Fruit fly (Drosophila melanogaster) whole organism, prepupa: ENCODE results near the gene CG13607.

Source experiments
- Blimp-1 ChIP-seq: fragments of 200-800 bp; sonication (Bioruptor generic); optimal IDR thresholded peaks from 3 replicates; lab custom pipeline; 2017; ENCODE audit warnings: missing biosample characterization, missing genetic modification characterization, mild to moderate bottlenecking, moderate library complexity, missing genetic modification reagents
- CG10631 ChIP-seq: fragments of 200-800 bp; sonication (Bioruptor generic); optimal IDR thresholded peaks from 2 replicates; lab custom pipeline; 2016; ENCODE audit warnings: missing biosample characterization, missing genetic modification characterization
- CG10669 ChIP-seq: fragments of 200-800 bp; sonication (Bioruptor generic); optimal IDR thresholded peaks from 3 replicates; lab custom pipeline; 2018; ENCODE audit warnings: missing biosample characterization, mild to moderate bottlenecking, missing genetic modification characterization, moderate library complexity
- CG11762 ChIP-seq: fragments of 200-800 bp; sonication (Bioruptor generic); optimal IDR thresholded peaks from 3 replicates; lab custom pipeline; 2016; ENCODE audit warnings: missing biosample characterization, missing genetic modification characterization; ENCODE audit not compliant: insufficient read depth
- CG11902 ChIP-seq: fragments of 200-800 bp; sonication (Bioruptor generic); optimal IDR thresholded peaks from 3 replicates; lab custom pipeline; 2016; ENCODE audit warnings: missing biosample characterization, missing genetic modification characterization
- CG15336 ChIP-seq: fragments of 200-800 bp; sonication (Bioruptor generic); IDR thresholded peaks from 2 replicates; pipeline ENCODE4 v1.3.6; 2022; ENCODE audit warnings: missing biosample characterization, missing genetic modification characterization
- CG1621 ChIP-seq: fragments of 200-800 bp; sonication (Bioruptor generic); optimal IDR thresholded peaks from 3 replicates; lab custom pipeline; 2018; ENCODE audit warnings: missing biosample characterization, mild to moderate bottlenecking, missing genetic modification characterization
- CG16779 ChIP-seq: fragments of 200-800 bp; sonication (Bioruptor generic); optimal IDR thresholded peaks from 3 replicates; lab custom pipeline; 2017; ENCODE audit warnings: missing biosample characterization, mild to moderate bottlenecking, missing genetic modification characterization
- CG3032 ChIP-seq: fragments of 200-800 bp; optimal IDR thresholded peaks from 2 replicates; lab custom pipeline; 2019; ENCODE audit warnings: missing biosample characterization, mild to moderate bottlenecking, missing genetic modification characterization, moderate library complexity
- CG31627 ChIP-seq: fragments of 200-800 bp; sonication (Bioruptor generic); optimal IDR thresholded peaks from 3 replicates; lab custom pipeline; 2016; ENCODE audit warnings: missing biosample characterization, missing genetic modification characterization
- CG32006 ChIP-seq: fragments of 200-800 bp; sonication (Bioruptor generic); optimal IDR thresholded peaks from 3 replicates; lab custom pipeline; 2017; ENCODE audit warnings: missing biosample characterization, mild to moderate bottlenecking, missing genetic modification characterization
- CG34406 ChIP-seq: fragments of 200-800 bp; sonication (Bioruptor generic); optimal IDR thresholded peaks from 3 replicates; lab custom pipeline; 2016; ENCODE audit warnings: missing biosample characterization, missing genetic modification characterization
- CG3919 ChIP-seq: fragments of 200-800 bp; sonication (Bioruptor generic); optimal IDR thresholded peaks from 3 replicates; lab custom pipeline; 2016; ENCODE audit warnings: missing biosample characterization, missing genetic modification characterization
- CG4318 ChIP-seq: fragments of 200-800 bp; sonication (Bioruptor generic); optimal IDR thresholded peaks from 3 replicates; lab custom pipeline; 2017; ENCODE audit warnings: missing biosample characterization, mild to moderate bottlenecking, missing genetic modification characterization
- CG6163 ChIP-seq: fragments of 200-800 bp; sonication (Bioruptor generic); IDR thresholded peaks from 3 replicates; pipeline ENCODE4 v1.3.6; 2022; ENCODE audit warnings: missing biosample characterization, missing genetic modification characterization
- CG6792 ChIP-seq: fragments of 200-800 bp; sonication (Bioruptor generic); optimal IDR thresholded peaks from 3 replicates; lab custom pipeline; 2016; ENCODE audit warnings: missing biosample characterization, missing genetic modification characterization
- CG6854 ChIP-seq: fragments of 200-800 bp; sonication (Bioruptor generic); optimal IDR thresholded peaks from 2 replicates; lab custom pipeline; 2017; ENCODE audit warnings: missing biosample characterization, mild to moderate bottlenecking, missing genetic modification characterization
- CG8119 ChIP-seq: fragments of 200-800 bp; sonication (Bioruptor generic); IDR thresholded peaks from 3 replicates; pipeline ENCODE4 v1.3.6; 2022; ENCODE audit warnings: missing biosample characterization, missing genetic modification characterization
- CG8319 ChIP-seq: fragments of 200-800 bp; sonication (Bioruptor generic); optimal IDR thresholded peaks from 3 replicates; lab custom pipeline; 2016; ENCODE audit warnings: missing biosample characterization, missing genetic modification characterization
- CG8632 ChIP-seq: fragments of 200-800 bp; sonication (Bioruptor generic); optimal IDR thresholded peaks from 3 replicates; lab custom pipeline; 2016; ENCODE audit warnings: missing biosample characterization, missing genetic modification characterization
- CG9139 ChIP-seq: fragments of 200-800 bp; sonication (Bioruptor generic); optimal IDR thresholded peaks from 3 replicates; lab custom pipeline; 2017; ENCODE audit warnings: missing biosample characterization, mild to moderate bottlenecking, missing genetic modification characterization
- Eip75B ChIP-seq: fragments of 200-800 bp; sonication (Bioruptor generic); optimal IDR thresholded peaks from 3 replicates; lab custom pipeline; 2016; ENCODE audit warnings: missing biosample characterization, missing genetic modification characterization
- Eip78C ChIP-seq: fragments of 200-800 bp; sonication (Bioruptor generic); peaks from one replicate; lab custom pipeline; 2016; ENCODE audit warnings: missing biosample characterization, missing genetic modification characterization
- Eip93F ChIP-seq: fragments of 200-800 bp; sonication (Bioruptor generic); optimal IDR thresholded peaks from 2 replicates; lab custom pipeline; 2016; ENCODE audit warnings: missing biosample characterization, mild to moderate bottlenecking, missing genetic modification characterization
- Ets21C ChIP-seq: fragments of 200-800 bp; sonication (Bioruptor generic); optimal IDR thresholded peaks from 3 replicates; lab custom pipeline; 2016; ENCODE audit warnings: missing biosample characterization, missing genetic modification characterization
- Ets96B ChIP-seq: fragments of 200-800 bp; optimal IDR thresholded peaks from 2 replicates; lab custom pipeline; 2019; ENCODE audit warnings: missing biosample characterization, mild to moderate bottlenecking, missing genetic modification characterization, moderate library complexity
- Gug ChIP-seq: fragments of 200-800 bp; sonication (Bioruptor generic); IDR thresholded peaks from 2 replicates; pipeline ENCODE4 v1.3.6; 2022; ENCODE audit warnings: missing biosample characterization, missing genetic modification characterization
- Hr38 ChIP-seq: sonication (Bioruptor generic); optimal IDR thresholded peaks from 2 replicates; lab custom pipeline; 2016; ENCODE audit warnings: missing biosample characterization, missing genetic modification characterization
- Hr4 ChIP-seq: fragments of 200-800 bp; sonication (Bioruptor generic); optimal IDR thresholded peaks from 3 replicates; lab custom pipeline; 2016; ENCODE audit warnings: missing biosample characterization, missing genetic modification characterization
- Lpt ChIP-seq: fragments of 200-800 bp; sonication (Bioruptor generic); optimal IDR thresholded peaks from 3 replicates; lab custom pipeline; 2016; ENCODE audit warnings: missing biosample characterization, missing genetic modification characterization
- Met ChIP-seq: fragments of 200-800 bp; sonication (Bioruptor generic); optimal IDR thresholded peaks from 3 replicates; lab custom pipeline; 2016; ENCODE audit warnings: missing biosample characterization, missing genetic modification characterization
- Smox ChIP-seq: fragments of 200-800 bp; sonication (Bioruptor generic); optimal IDR thresholded peaks from 3 replicates; lab custom pipeline; 2016; ENCODE audit warnings: missing biosample characterization, missing genetic modification characterization
- Sox14 ChIP-seq: fragments of 200-800 bp; sonication (Bioruptor generic); optimal IDR thresholded peaks from 3 replicates; lab custom pipeline; 2016; ENCODE audit warnings: missing biosample characterization, missing genetic modification characterization
- achi ChIP-seq: fragments of 200-800 bp; sonication (Bioruptor generic); optimal IDR thresholded peaks from 3 replicates; lab custom pipeline; 2016; ENCODE audit warnings: missing biosample characterization, missing genetic modification characterization
- dac ChIP-seq: fragments of 200-800 bp; sonication (Bioruptor generic); optimal IDR thresholded peaks from 2 replicates; lab custom pipeline; 2017; ENCODE audit warnings: missing biosample characterization, mild to moderate bottlenecking, missing genetic modification characterization
- eg ChIP-seq: fragments of 200-800 bp; sonication (Bioruptor generic); IDR thresholded peaks from 3 replicates; pipeline ENCODE4 v1.3.6; 2022; ENCODE audit warnings: missing biosample characterization, missing genetic modification characterization
- esn ChIP-seq: fragments of 200-800 bp; sonication (Bioruptor generic); optimal IDR thresholded peaks from 2 replicates; lab custom pipeline; 2016; ENCODE audit warnings: missing biosample characterization, mild to moderate bottlenecking, missing genetic modification characterization, moderate library complexity
- fd59A ChIP-seq: fragments of 200-800 bp; sonication (Bioruptor generic); optimal IDR thresholded peaks from 2 replicates; lab custom pipeline; 2017; ENCODE audit warnings: missing biosample characterization, mild to moderate bottlenecking, missing genetic modification characterization, missing genetic modification reagents
- fd85E ChIP-seq: fragments of 200-800 bp; sonication (Bioruptor generic); optimal IDR thresholded peaks from 3 replicates; lab custom pipeline; 2016; ENCODE audit warnings: missing biosample characterization, missing genetic modification characterization
- fkh ChIP-seq: fragments of 200-800 bp; sonication (Bioruptor generic); optimal IDR thresholded peaks from 3 replicates; lab custom pipeline; 2017; ENCODE audit warnings: missing biosample characterization, mild to moderate bottlenecking, missing genetic modification characterization, moderate library complexity
- lz ChIP-seq: fragments of 200-800 bp; sonication (Bioruptor generic); optimal IDR thresholded peaks from 3 replicates; lab custom pipeline; 2016; ENCODE audit warnings: missing biosample characterization, missing genetic modification characterization
- net ChIP-seq: fragments of 200-800 bp; sonication (Bioruptor generic); optimal IDR thresholded peaks from 3 replicates; lab custom pipeline; 2016; ENCODE audit warnings: missing biosample characterization, missing genetic modification characterization
- pdm3 ChIP-seq: fragments of 200-800 bp; sonication (Bioruptor generic); optimal IDR thresholded peaks from 3 replicates; lab custom pipeline; 2016; ENCODE audit warnings: missing biosample characterization, missing genetic modification characterization
- salr ChIP-seq, 2 experiments: fragments of 200-800 bp; sonication (Bioruptor generic); optimal IDR thresholded peaks; 3 replicates each; lab custom pipeline; 2016 to 2018; ENCODE audit warnings: missing biosample characterization in 2 of 2, missing genetic modification characterization in 2 of 2, mild to moderate bottlenecking in 1 of 2
- spab ChIP-seq: fragments of 200-800 bp; sonication (Bioruptor generic); optimal IDR thresholded peaks from 2 replicates; lab custom pipeline; 2017; ENCODE audit warnings: missing biosample characterization, mild to moderate bottlenecking, missing genetic modification characterization, missing genetic modification reagents
- topi ChIP-seq: fragments of 200-800 bp; sonication (Bioruptor generic); optimal IDR thresholded peaks from 3 replicates; lab custom pipeline; 2016; ENCODE audit warnings: missing biosample characterization, missing genetic modification characterization

Gene CG13607

DNA sequence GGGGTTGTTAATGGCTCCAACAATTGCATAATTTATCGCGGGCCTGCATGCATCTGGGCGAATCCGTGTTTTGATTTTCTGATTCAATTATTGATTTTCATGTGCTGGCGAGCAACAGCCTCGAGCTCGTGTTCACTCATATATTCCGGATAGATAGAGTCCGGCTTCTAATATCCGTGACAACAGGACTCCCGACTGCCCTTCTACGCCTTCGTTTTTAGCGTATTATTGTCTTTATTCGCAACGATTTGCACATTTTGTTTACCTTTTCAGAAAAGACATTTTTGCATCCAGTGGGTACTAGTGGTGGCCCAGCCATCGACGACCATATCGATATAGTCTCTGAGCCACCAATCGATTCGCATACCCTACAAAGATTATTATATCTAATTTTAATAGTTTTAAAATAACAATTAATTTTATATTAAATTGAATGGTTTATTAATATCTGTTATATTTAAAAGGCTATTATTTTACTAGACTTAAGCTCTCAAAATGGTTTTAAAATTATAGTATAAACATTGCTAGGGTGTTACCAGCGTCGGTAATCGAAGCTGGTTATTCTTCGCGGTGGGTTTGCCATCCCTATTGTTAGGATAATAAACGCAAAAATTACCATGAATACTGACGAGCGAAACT lies 45.2 kb upstream of the CG13607 start, which contains the start of the genes Myo95E and TBC1d7 (continued):
- TF ChIP-seq Ets96B (tag; lab: Kevin White, UChicago) = peak; percentile 93
- peak; percentile 89 for TF ChIP-seq CG10669 (GFP tag; lab: Kevin White, UChicago)
- no peak for TF ChIP-seq spab
- TF ChIP-seq CG9139 (GFP tag; lab: Kevin White, UChicago) = peak; percentile 67
- TF ChIP-seq net (GFP tag; lab: Kevin White, UChicago) = peak; percentile 84
- TF ChIP-seq CG1621 (tag; lab: Kevin White, UChicago) = no peak
- peak; percentile 70 for TF ChIP-seq Ets21C
- peak; percentile 92 for TF ChIP-seq CG34406
- no peak for TF ChIP-seq fd85E
- peak; percentile 87 for TF ChIP-seq topi
- peak; percentile 93 for TF ChIP-seq CG6163 (GFP tag; lab: Robert Waterston, UW)
- TF ChIP-seq dac = peak; percentile 79
- peak; percentile 73 for TF ChIP-seq CG8319 (GFP tag; lab: Kevin White, UChicago)
- peak; percentile 92 for TF ChIP-seq CG10631 (GFP tag; lab: Kevin White, UChicago)
- peak; percentile 85 for TF ChIP-seq Hr4 (GFP tag; lab: Kevin White, UChicago)
- TF ChIP-seq CG32006 (GFP tag; lab: Kevin White, UChicago) = peak; percentile 91
- TF ChIP-seq Sox14 (GFP tag; lab: Kevin White, UChicago) = no peak
- no peak for TF ChIP-seq Hr38
- TF ChIP-seq pdm3 (GFP tag; lab: Kevin White, UChicago) = no peak
- peak; percentile 72 for TF ChIP-seq fd59A (GFP tag; lab: Kevin White, UChicago)
- TF ChIP-seq CG31627 (GFP tag; lab: Kevin White, UChicago) = peak; percentile 76
- TF ChIP-seq Eip75B (GFP tag; lab: Kevin White, UChicago) = no peak

dm6 chr3R:24151924-24152809 lies 36.0 kb upstream of the CG13607 start, which contains the start of the genes p38a and CG6178:
p38a (minus strand) TSS chr3R:24152321.
CG6178 (plus strand) TSS chr3R:24152347.
- TF ChIP-seq Ets21C = peak; percentile 72
- peak; percentile 96 for TF ChIP-seq CG9139 (GFP tag; lab: Kevin White, UChicago)
- peak; percentile 95 for TF ChIP-seq CG6854
- TF ChIP-seq CG16779 (tag; lab: Kevin White, UChicago) = peak; percentile 97
- peak; percentile 93 for TF ChIP-seq CG11762 (GFP tag; lab: Kevin White, UChicago)
- TF ChIP-seq CG3032 (tag; lab: Kevin White, UChicago) = peak; percentile 99
- peak; percentile 88 for TF ChIP-seq CG8319 (GFP tag; lab: Kevin White, UChicago)
- TF ChIP-seq CG6163 (GFP tag; lab: Robert Waterston, UW) = peak; percentile 97
- peak; percentile 81 for TF ChIP-seq Eip93F
- TF ChIP-seq Lpt (GFP tag; lab: Kevin White, UChicago) = peak; percentile 96
- peak; percentile 91 for TF ChIP-seq Sox14 (GFP tag; lab: Kevin White, UChicago)
- TF ChIP-seq Smox (GFP tag; lab: Kevin White, UChicago) = peak; percentile 82
- TF ChIP-seq CG10669 (GFP tag; lab: Kevin White, UChicago) = peak; percentile 97
- peak; percentile 91 for TF ChIP-seq Met (GFP tag; lab: Kevin White, UChicago)
- TF ChIP-seq Blimp-1 = peak; percentile 95
- TF ChIP-seq Eip78C = peak; percentile 97
- TF ChIP-seq CG3919 = peak; percentile 96
- peak; percentile 86 for TF ChIP-seq fkh (GFP tag; lab: Kevin White, UChicago)
- TF ChIP-seq CG31627 (GFP tag; lab: Kevin White, UChicago) = peak; percentile 83
- peak; percentile 95 for TF ChIP-seq CG6792
- no peak for TF ChIP-seq Hr38
- peak; percentile 86 for TF ChIP-seq Eip75B (GFP tag; lab: Kevin White, UChicago)
- TF ChIP-seq esn = peak; percentile 97
- TF ChIP-seq eg (GFP tag; lab: Robert Waterston, UW) = peak; percentile 98
- peak; percentile 99 for TF ChIP-seq achi
- peak; percentile 95 for TF ChIP-seq Hr4 (GFP tag; lab: Kevin White, UChicago)
- peak; percentile 88 for TF ChIP-seq CG1621 (tag; lab: Kevin White, UChicago)
- peak; percentile 99 for TF ChIP-seq CG8632 (GFP tag; lab: Kevin White, UChicago)
- peak; percentile 99 for TF ChIP-seq CG15336 (GFP tag; lab: Robert Waterston, UW)
- peak; percentile 89 for TF ChIP-seq pdm3 (GFP tag; lab: Kevin White, UChicago)
- TF ChIP-seq CG8119 (GFP tag; lab: Robert Waterston, UW) = peak; percentile 100
- peak; percentile 92 for TF ChIP-seq lz (GFP tag; lab: Kevin White, UChicago)
- TF ChIP-seq CG4318 = peak; percentile 99
- TF ChIP-seq CG11902 (GFP tag; lab: Kevin White, UChicago) = peak; percentile 94
- peak; percentile 98 for TF ChIP-seq Gug (GFP tag; lab: Robert Waterston, UW)
- TF ChIP-seq salr (GFP tag; optimal IDR thresholded peaks at IDR 0.05; lab: Kevin White, UChicago) = peak; percentile 89 to 97
